Fruit fly (Drosophila melanogaster) whole organism, embryonic: ENCODE results near the gene CG5096.

Experiments used
- Atf6 ChIP-seq: fragments of 200-800 bp; sonication (Bioruptor generic); IDR thresholded peaks from 2 replicates; pipeline ENCODE4 v1.3.6; 2022; ENCODE audit warnings: missing biosample characterization, missing genetic modification characterization
- B-H2 ChIP-seq: fragments of 200-800 bp; sonication (Bioruptor generic); optimal IDR thresholded peaks from 2 replicates; lab custom pipeline; 2018; ENCODE audit warnings: missing biosample characterization, mild to moderate bottlenecking, missing genetic modification characterization
- BEAF-32 ChIP-seq: fragments of 200-800 bp; sonication (Bioruptor generic); optimal IDR thresholded peaks from 3 replicates; lab custom pipeline; 2017; ENCODE audit warnings: missing biosample characterization, missing genetic modification characterization, mild to moderate bottlenecking, moderate library complexity, missing genetic modification reagents
- Bgb ChIP-seq: fragments of 200-800 bp; sonication (Bioruptor generic); IDR thresholded peaks from 2 replicates; pipeline ENCODE4 v1.3.6; 2022; ENCODE audit warnings: missing biosample characterization, missing genetic modification characterization; ENCODE audit not compliant: partially characterized antibody
- CG10321 ChIP-seq: fragments of 200-800 bp; sonication (Bioruptor generic); IDR thresholded peaks from 2 replicates; pipeline ENCODE4 v1.3.6; 2022; ENCODE audit warnings: missing biosample characterization, missing genetic modification characterization
- CG10565 ChIP-seq: fragments of 200-800 bp; sonication (Bioruptor generic); optimal IDR thresholded peaks from 3 replicates; lab custom pipeline; 2016; ENCODE audit warnings: missing biosample characterization, mild to moderate bottlenecking, missing genetic modification characterization
- CG13775 ChIP-seq: fragments of 200-800 bp; sonication (Bioruptor generic); optimal IDR thresholded peaks from 3 replicates; lab custom pipeline; 2017; ENCODE audit warnings: missing biosample characterization, mild to moderate bottlenecking, missing genetic modification characterization
- CG15479 ChIP-seq: fragments of 200-800 bp; sonication (Bioruptor generic); optimal IDR thresholded peaks from 3 replicates; lab custom pipeline; 2019; ENCODE audit warnings: missing biosample characterization, mild to moderate bottlenecking, missing genetic modification characterization, moderate library complexity
- CG15696 ChIP-seq: fragments of 200-800 bp; sonication (Bioruptor generic); optimal IDR thresholded peaks from 2 replicates; lab custom pipeline; 2019; ENCODE audit warnings: missing biosample characterization, mild to moderate bottlenecking, missing genetic modification characterization, moderate library complexity
- CG16813 ChIP-seq: fragments of 200-800 bp; sonication (Bioruptor generic); IDR thresholded peaks from 3 replicates; pipeline ENCODE4 v1.3.6; 2022; ENCODE audit warnings: missing biosample characterization, missing genetic modification characterization; ENCODE audit not compliant: partially characterized antibody
- CG17361 ChIP-seq: fragments of 200-800 bp; sonication (Bioruptor generic); IDR thresholded peaks from 3 replicates; pipeline ENCODE4 v1.3.6; 2022; ENCODE audit warnings: missing biosample characterization, missing genetic modification characterization
- CG17802 ChIP-seq: fragments of 200-800 bp; sonication (Bioruptor generic); optimal IDR thresholded peaks from 2 replicates; lab custom pipeline; 2018; ENCODE audit warnings: missing biosample characterization, mild to moderate bottlenecking, missing genetic modification characterization, moderate library complexity
- CG2116 ChIP-seq: fragments of 200-800 bp; sonication (Bioruptor generic); optimal IDR thresholded peaks from 3 replicates; lab custom pipeline; 2018; ENCODE audit warnings: missing biosample characterization, mild to moderate bottlenecking, missing genetic modification characterization
- CG33213 ChIP-seq: fragments of 200-800 bp; sonication (Bioruptor generic); optimal IDR thresholded peaks from 3 replicates; lab custom pipeline; 2016; ENCODE audit warnings: missing biosample characterization, missing genetic modification characterization
- CG3995 ChIP-seq: fragments of 200-800 bp; sonication (Bioruptor generic); optimal IDR thresholded peaks from 3 replicates; lab custom pipeline; 2016; ENCODE audit warnings: missing biosample characterization, missing genetic modification characterization
- CG4854 ChIP-seq: fragments of 200-800 bp; sonication (Bioruptor generic); optimal IDR thresholded peaks from 2 replicates; lab custom pipeline; 2016; ENCODE audit warnings: missing biosample characterization, missing genetic modification characterization, inconsistent platforms
- CG5953 ChIP-seq: fragments of 200-800 bp; sonication (Bioruptor generic); IDR thresholded peaks from 2 replicates; pipeline ENCODE4 v1.3.6; 2022; ENCODE audit warnings: missing biosample characterization, missing genetic modification characterization
- CG6175 ChIP-seq: fragments of 200-800 bp; sonication (Bioruptor generic); IDR thresholded peaks from 3 replicates; pipeline ENCODE4 v1.3.6; 2022; ENCODE audit warnings: missing biosample characterization, missing genetic modification characterization
- CG6654 ChIP-seq: fragments of 200-800 bp; sonication (Bioruptor generic); optimal IDR thresholded peaks from 2 replicates; lab custom pipeline; 2017; ENCODE audit warnings: missing biosample characterization, mild to moderate bottlenecking, missing genetic modification characterization
- CG6791 ChIP-seq: fragments of 200-800 bp; sonication (Bioruptor generic); IDR thresholded peaks from 3 replicates; pipeline ENCODE4 v1.3.6; 2022; ENCODE audit warnings: missing biosample characterization, missing genetic modification characterization; ENCODE audit not compliant: partially characterized antibody
- CG8089 ChIP-seq: fragments of 200-800 bp; sonication (Bioruptor generic); optimal IDR thresholded peaks from 3 replicates; lab custom pipeline; 2016; ENCODE audit warnings: missing biosample characterization, missing genetic modification characterization
- CG8281 ChIP-seq: fragments of 200-800 bp; sonication (Bioruptor generic); optimal IDR thresholded peaks from 2 replicates; lab custom pipeline; 2018; ENCODE audit warnings: missing biosample characterization, mild to moderate bottlenecking, missing genetic modification characterization, moderate library complexity
- CG8359 ChIP-seq: fragments of 200-800 bp; sonication (Bioruptor generic); optimal IDR thresholded peaks from 2 replicates; lab custom pipeline; 2017; ENCODE audit warnings: missing biosample characterization, mild to moderate bottlenecking, missing genetic modification characterization, borderline replicate concordance
- CG8944 ChIP-seq: fragments of 200-800 bp; sonication (Bioruptor generic); optimal IDR thresholded peaks from 3 replicates; lab custom pipeline; 2016; ENCODE audit warnings: missing biosample characterization, missing genetic modification characterization
- Chrac-16 ChIP-seq: fragments of 200-800 bp; sonication (Bioruptor generic); optimal IDR thresholded peaks from 3 replicates; lab custom pipeline; 2016; ENCODE audit warnings: missing biosample characterization, missing genetic modification characterization
- Doc3 ChIP-seq: fragments of 200-800 bp; sonication (Bioruptor generic); IDR thresholded peaks from 3 replicates; pipeline ENCODE4 v1.3.6; 2022; ENCODE audit warnings: missing biosample characterization, missing genetic modification characterization; ENCODE audit not compliant: partially characterized antibody
- Hand ChIP-seq: fragments of 200-800 bp; sonication (Bioruptor generic); optimal IDR thresholded peaks from 2 replicates; lab custom pipeline; 2017; ENCODE audit warnings: mild to moderate bottlenecking, missing biosample characterization, missing genetic modification reagents, missing genetic modification characterization
- MBD-R2 ChIP-seq: fragments of 200-800 bp; sonication (Bioruptor generic); IDR thresholded peaks from 2 replicates; pipeline ENCODE4 v1.3.6; 2022; ENCODE audit warnings: missing biosample characterization, missing genetic modification characterization
- Rfx ChIP-seq: fragments of 200-800 bp; sonication (Bioruptor generic); IDR thresholded peaks from 2 replicates; pipeline ENCODE4 v1.3.6; 2022; ENCODE audit warnings: missing biosample characterization, missing genetic modification characterization
- amos ChIP-seq: fragments of 200-800 bp; sonication (Bioruptor generic); IDR thresholded peaks from 2 replicates; pipeline ENCODE4 v1.3.6; 2022; ENCODE audit warnings: missing biosample characterization, missing genetic modification characterization; ENCODE audit not compliant: partially characterized antibody
- bbx ChIP-seq: fragments of 200-800 bp; sonication (Bioruptor generic); IDR thresholded peaks from 2 replicates; pipeline ENCODE4 v1.3.6; 2022; ENCODE audit warnings: missing biosample characterization, missing genetic modification characterization; ENCODE audit not compliant: partially characterized antibody
- br ChIP-seq: fragments of >200 bp; optimal IDR thresholded peaks from 2 replicates; lab custom pipeline; 2017
- chinmo ChIP-seq: fragments of 200-800 bp; sonication (Bioruptor generic); IDR thresholded peaks from 4 replicates; pipeline ENCODE4 v1.3.6; 2022; ENCODE audit warnings: missing biosample characterization, missing genetic modification characterization; ENCODE audit not compliant: partially characterized antibody
- gfzf ChIP-seq: fragments of 200-800 bp; sonication (Bioruptor generic); optimal IDR thresholded peaks from 2 replicates; lab custom pipeline; 2016; ENCODE audit warnings: missing biosample characterization, mild to moderate bottlenecking, missing genetic modification characterization, moderate library complexity
- gsb-n ChIP-seq: fragments of 200-800 bp; sonication (Bioruptor generic); optimal IDR thresholded peaks from 3 replicates; lab custom pipeline; 2018; ENCODE audit warnings: missing biosample characterization, mild to moderate bottlenecking, missing genetic modification characterization
- h ChIP-seq: fragments of >200 bp; optimal IDR thresholded peaks from 2 replicates; lab custom pipeline; 2017
- inv ChIP-seq: fragments of 200-800 bp; sonication (Bioruptor generic); IDR thresholded peaks from 2 replicates; pipeline ENCODE4 v1.3.6; 2022; ENCODE audit warnings: missing biosample characterization, missing genetic modification characterization; ENCODE audit not compliant: partially characterized antibody
- knrl ChIP-seq: fragments of 200-800 bp; sonication (Bioruptor generic); IDR thresholded peaks from 3 replicates; pipeline ENCODE4 v1.3.6; 2022; ENCODE audit warnings: missing biosample characterization, missing genetic modification characterization; ENCODE audit not compliant: partially characterized antibody
- lola ChIP-seq, 3 experiments: fragments of >200 bp in 2 of 3; fragments of 200-800 bp in 1 of 3; sonication (Bioruptor generic) in 1 of 3; optimal IDR thresholded peaks; 2 replicates each; lab custom pipeline; 2017 to 2019; ENCODE audit warnings: missing biosample characterization in 3 of 3, missing genetic modification characterization in 3 of 3, mild to moderate bottlenecking in 1 of 3, moderate library complexity in 1 of 3
- maf-S ChIP-seq: fragments of 200-800 bp; sonication (Bioruptor generic); optimal IDR thresholded peaks from 2 replicates; lab custom pipeline; 2016; ENCODE audit warnings: missing biosample characterization, missing genetic modification characterization
- nerfin-2 ChIP-seq: fragments of 200-800 bp; sonication (Bioruptor generic); IDR thresholded peaks from 2 replicates; pipeline ENCODE4 v1.3.6; 2022; ENCODE audit warnings: missing biosample characterization, missing genetic modification characterization; ENCODE audit not compliant: partially characterized antibody
- pum ChIP-seq: fragments of 200-800 bp; sonication (Bioruptor generic); optimal IDR thresholded peaks from 2 replicates; lab custom pipeline; 2016; ENCODE audit warnings: missing biosample characterization, missing genetic modification characterization
- rib ChIP-seq: fragments of 200-800 bp; sonication (Bioruptor generic); IDR thresholded peaks from 2 replicates; pipeline ENCODE4 v1.3.6; 2022; ENCODE audit warnings: missing biosample characterization, missing genetic modification characterization
- sens-2 ChIP-seq: fragments of 200-800 bp; sonication (Bioruptor generic); IDR thresholded peaks from 2 replicates; pipeline ENCODE4 v1.3.6; 2022; ENCODE audit warnings: missing biosample characterization, missing genetic modification characterization
- ttk ChIP-seq: fragments of 200-800 bp; sonication (Bioruptor generic); IDR thresholded peaks from 2 replicates; pipeline ENCODE4 v2.1.2; 2022; ENCODE audit warnings: missing biosample characterization, missing genetic modification characterization
- unc-4 ChIP-seq: fragments of 200-800 bp; sonication (Bioruptor generic); IDR thresholded peaks from 2 replicates; pipeline ENCODE4 v1.3.6; 2022; ENCODE audit warnings: missing biosample characterization, missing genetic modification characterization; ENCODE audit not compliant: partially characterized antibody
- vnd ChIP-seq: fragments of 200-800 bp; sonication (Bioruptor generic); IDR thresholded peaks from 3 replicates; pipeline ENCODE4 v1.3.6; 2022; ENCODE audit warnings: missing biosample characterization, missing genetic modification characterization; ENCODE audit not compliant: partially characterized antibody
- vvl ChIP-seq: fragments of 200-800 bp; sonication (Bioruptor generic); IDR thresholded peaks from 2 replicates; pipeline ENCODE4 v1.3.6; 2022; ENCODE audit warnings: missing biosample characterization, missing genetic modification characterization
- zfh1 ChIP-seq: fragments of 200-800 bp; sonication (Bioruptor generic); IDR thresholded peaks from 3 replicates; pipeline ENCODE4 v1.3.6; 2022; ENCODE audit warnings: missing biosample characterization, missing genetic modification characterization

The CG5096 gene

DNA sequence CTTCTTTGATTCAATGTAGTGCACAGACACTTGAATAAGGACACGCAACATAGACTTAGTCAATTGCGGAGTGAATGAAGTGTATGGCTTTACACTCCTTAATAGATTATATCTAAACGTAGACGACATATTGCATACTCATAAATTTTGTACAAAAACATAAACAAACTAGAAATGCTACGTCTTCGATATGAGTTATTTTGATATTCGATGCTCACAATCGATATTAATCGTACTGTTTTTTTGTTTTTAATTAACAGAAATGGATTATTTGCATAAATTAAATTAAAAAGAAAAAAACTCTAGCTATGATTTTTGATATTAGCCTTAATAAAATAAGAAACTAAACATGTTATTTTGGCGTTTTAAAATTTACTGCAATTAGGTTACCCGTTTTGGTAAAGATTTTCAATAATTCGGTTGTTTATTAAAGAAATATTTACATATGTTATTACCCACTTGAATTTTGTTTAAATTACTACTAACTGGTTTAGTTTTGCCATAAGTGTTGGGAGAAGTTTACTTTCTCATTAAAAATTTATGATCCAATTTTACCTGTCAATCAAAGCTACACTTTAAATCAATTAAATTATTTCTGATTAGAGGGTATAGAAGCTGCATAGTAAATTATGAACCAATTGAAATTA, 23.1 kb downstream of the CG5096 start, which contains the start of the genes CG17768, LSm-4 and Ir31a (continued):
- TF ChIP-seq CG15479 (GFP tag; lab: Kevin White, UChicago) (no peak), B-H2 (no peak), CG8281 (tag; lab: Kevin White, UChicago) (no peak), Bgb (peak; percentile 80), Chrac-16 (GFP tag; lab: Kevin White, UChicago) (no peak), CG8089 (GFP tag; lab: Kevin White, UChicago) (no peak), h (lab: Kevin White, UChicago) (no peak), zfh1 (no peak), rib (GFP tag; lab: Robert Waterston, UW) (no peak), sens-2 (GFP tag; lab: Robert Waterston, UW) (no peak), CG10565 (no peak), bbx (GFP tag; lab: Robert Waterston, UW) (peak; percentile 82), CG17802 (tag; lab: Kevin White, UChicago) (no peak), inv (GFP tag; lab: Robert Waterston, UW) (peak; percentile 60), vvl (GFP tag; lab: Robert Waterston, UW) (peak; percentile 84), Atf6 (GFP tag; lab: Robert Waterston, UW) (no peak), CG2116 (GFP tag; lab: Kevin White, UChicago) (peak; percentile 26), CG6654 (GFP tag; lab: Kevin White, UChicago) (no peak), Doc3 (peak; percentile 88), CG15696 (tag; lab: Kevin White, UChicago) (no peak), CG16813 (peak; percentile 72), nerfin-2 (GFP tag; lab: Robert Waterston, UW) (peak; percentile 49; the same call in 1 of the 2 replicates), CG13775 (GFP tag; lab: Kevin White, UChicago) (no peak), CG3995 (GFP tag; lab: Kevin White, UChicago) (peak; percentile 15), pum (GFP tag; lab: Kevin White, UChicago) (no peak), BEAF-32 (GFP tag; lab: Kevin White, UChicago) (peak; percentile 73), amos (GFP tag; lab: Robert Waterston, UW) (peak; percentile 83; the same call in 1 of the 2 replicates), CG6175 (no peak), maf-S (GFP tag; lab: Kevin White, UChicago) (no peak), lola (GFP tag; optimal IDR thresholded peaks at IDR 0.05; lab: Kevin White, UChicago) (no peak), CG8944 (GFP tag; lab: Kevin White, UChicago) (no peak), knrl (GFP tag; lab: Robert Waterston, UW) (peak; percentile 81), gsb-n (tag; lab: Kevin White, UChicago) (no peak), CG8359 (GFP tag; lab: Kevin White, UChicago) (no peak), CG4854 (GFP tag; lab: Kevin White, UChicago) (no peak), CG17361 (no peak), Hand (GFP tag; lab: Kevin White, UChicago) (no peak), vnd (peak; percentile 59; the same call in 2 of the 3 replicates), ttk (GFP tag; lab: Robert Waterston, UW) (no peak), Rfx (GFP tag; lab: Robert Waterston, UW) (no peak), MBD-R2 (GFP tag; lab: Robert Waterston, UW) (peak; percentile 46; the same call in 1 of the 2 replicates), br (lab: Kevin White, UChicago) (no peak), chinmo (no peak), CG5953 (GFP tag; lab: Robert Waterston, UW) (no peak), CG10321 (GFP tag; lab: Robert Waterston, UW) (no peak), CG6791 (no peak), gfzf (GFP tag; lab: Kevin White, UChicago) (no peak), CG33213 (no peak), unc-4 (GFP tag; lab: Robert Waterston, UW) (peak; percentile 83)
